Worm (Caenorhabditis elegans) whole organism, L2 larva: ENCODE data around the gene ttr-36.

Experiments
- aly-2 ChIP-seq: fragments of 150-350 bp; optimal IDR thresholded peaks from 2 replicates; lab custom pipeline; 2014; ENCODE audit warnings: missing biosample characterization, missing genetic modification characterization
- nhr-21 ChIP-seq: fragments of 150-350 bp; optimal IDR thresholded peaks from 2 replicates; lab custom pipeline; 2014; ENCODE audit warnings: missing biosample characterization, missing genetic modification characterization

DNA sequence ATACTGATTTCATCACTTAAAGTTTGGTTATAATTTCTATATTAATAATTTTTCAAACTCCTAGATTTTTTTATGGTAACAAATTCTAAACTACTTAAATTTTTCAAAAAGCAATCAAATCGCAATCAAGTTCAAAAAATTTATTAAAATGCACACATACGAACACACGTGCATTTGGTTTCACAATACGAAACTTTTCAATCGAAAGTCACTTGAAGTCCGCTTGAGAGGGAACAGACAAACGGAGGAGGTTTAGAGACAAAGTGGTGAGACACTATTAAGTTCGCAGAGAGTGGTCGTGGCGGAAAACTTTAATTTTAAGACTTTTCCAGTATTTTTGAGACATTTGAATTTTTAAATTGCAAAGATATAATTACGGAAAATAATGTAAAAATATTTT lies 5.1 kb upstream of the ttr-36 start, which contains the start of gene glr-8:
- TF ChIP-seq aly-2 (tag; lab: Kevin White, UChicago) (no peak), nhr-21 (tag; lab: Kevin White, UChicago) (no peak)
